Worm (Caenorhabditis elegans) whole organism, L2 larva: Measurements from ENCODE around the gene irld-27.

Experiments used
- alr-1 ChIP-seq: fragments of 150-350 bp; optimal IDR thresholded peaks from 2 replicates; lab custom pipeline; 2014; ENCODE audit warnings: missing biosample characterization, missing genetic modification characterization
- elt-1 ChIP-seq: fragments of 150-350 bp; optimal IDR thresholded peaks from 2 replicates; lab custom pipeline; 2014; ENCODE audit warnings: missing biosample characterization, missing genetic modification characterization
- lin-13 ChIP-seq: fragments of 150-350 bp; optimal IDR thresholded peaks from 2 replicates; lab custom pipeline; 2014; ENCODE audit warnings: missing biosample characterization, missing genetic modification reagents, missing genetic modification characterization
- nhr-10 ChIP-seq: sonication (generic microtip); optimal IDR thresholded peaks from 2 replicates; lab custom pipeline; 2017; ENCODE audit warnings: missing biosample characterization, missing genetic modification characterization
- nhr-11 ChIP-seq: fragments of 150-350 bp; optimal IDR thresholded peaks from 2 replicates; lab custom pipeline; 2014; ENCODE audit warnings: missing biosample characterization, missing genetic modification characterization
- nhr-6 ChIP-seq: fragments of 150-350 bp; optimal IDR thresholded peaks from 2 replicates; lab custom pipeline; 2014; ENCODE audit warnings: missing biosample characterization, missing genetic modification characterization
- ztf-1 ChIP-seq: fragments of 200-800 bp; sonication (Bioruptor generic); conservative IDR thresholded peaks from 2 replicates; pipeline ENCODE4 v1.3.6; 2022; ENCODE audit warnings: missing genetic modification characterization, missing compliant biosample characterization

ce11 chrII:3343714-3344113 is 11.6 kb downstream of the irld-27 start, which contains the start of gene F14D2.15:
- TF ChIP-seq nhr-6 (tag; lab: Kevin White, UChicago) = no peak
- TF ChIP-seq nhr-10 = no peak
- no peak for TF ChIP-seq lin-13
- no peak for TF ChIP-seq alr-1
- no peak for TF ChIP-seq elt-1 (tag; lab: Kevin White, UChicago)
- TF ChIP-seq ztf-1 = no peak
- no peak for TF ChIP-seq nhr-11 (tag; lab: Kevin White, UChicago)
